Worm (Caenorhabditis elegans) whole organism, late embryonic: ENCODE results near the gene F29A7.3.

Experiments
- C08G9.2 ChIP-seq: sonication (generic microtip); optimal IDR thresholded peaks from 2 replicates; lab custom pipeline; 2016; ENCODE audit warnings: mild to moderate bottlenecking, missing genetic modification characterization, moderate library complexity, missing compliant biosample characterization
- C38D4.7 ChIP-seq: fragments of 200-800 bp; sonication (Bioruptor generic); optimal IDR thresholded peaks from 2 replicates; lab custom pipeline; 2018; ENCODE audit warnings: mild to moderate bottlenecking, missing genetic modification characterization, moderate library complexity, missing compliant biosample characterization
- T23F11.4 ChIP-seq: fragments of 200-800 bp; sonication (Bioruptor generic); optimal IDR thresholded peaks from 2 replicates; lab custom pipeline; 2018; ENCODE audit warnings: mild to moderate bottlenecking, missing genetic modification characterization, missing compliant biosample characterization
- Y22D7AL.16 ChIP-seq: sonication (generic microtip); optimal IDR thresholded peaks from 2 replicates; lab custom pipeline; 2016; ENCODE audit warnings: missing genetic modification characterization, missing compliant biosample characterization
- ahr-1 ChIP-seq: sonication (generic microtip); optimal IDR thresholded peaks from 2 replicates; lab custom pipeline; 2016; ENCODE audit warnings: missing genetic modification characterization, missing compliant biosample characterization
- ama-1 ChIP-seq: fragments of 150-350 bp; optimal IDR thresholded peaks from 2 replicates; lab custom pipeline; 2014
- ceh-14 ChIP-seq: sonication (generic microtip); optimal IDR thresholded peaks from 2 replicates; lab custom pipeline; 2016; ENCODE audit warnings: missing genotype, missing genetic modification characterization, missing compliant biosample characterization
- ceh-2 ChIP-seq: sonication (generic microtip); optimal IDR thresholded peaks from 2 replicates; lab custom pipeline; 2016; ENCODE audit warnings: missing genotype, missing genetic modification characterization, missing compliant biosample characterization
- ceh-22 ChIP-seq: sonication (generic microtip); optimal IDR thresholded peaks from 2 replicates; lab custom pipeline; 2017; ENCODE audit warnings: missing biosample characterization, missing genetic modification characterization
- ceh-24 ChIP-seq: sonication (generic microtip); optimal IDR thresholded peaks from 2 replicates; lab custom pipeline; 2016; ENCODE audit warnings: mild to moderate bottlenecking, missing genetic modification characterization, missing compliant biosample characterization
- ceh-6 ChIP-seq: fragments of 200-800 bp; sonication (Bioruptor generic); optimal IDR thresholded peaks from 2 replicates; lab custom pipeline; 2018; ENCODE audit warnings: mild to moderate bottlenecking, missing genetic modification characterization, missing compliant biosample characterization
- ceh-9 ChIP-seq: sonication (generic microtip); optimal IDR thresholded peaks from 2 replicates; lab custom pipeline; 2016; ENCODE audit warnings: mild to moderate bottlenecking, missing genetic modification characterization, inconsistent platforms, missing compliant biosample characterization
- dmd-4 ChIP-seq: sonication (generic microtip); optimal IDR thresholded peaks from 2 replicates; lab custom pipeline; 2016; ENCODE audit warnings: borderline replicate concordance, missing genetic modification characterization, missing compliant biosample characterization
- dve-1 ChIP-seq: sonication (generic microtip); optimal IDR thresholded peaks from 2 replicates; lab custom pipeline; 2017; ENCODE audit warnings: antibody characterized with exemption, mild to moderate bottlenecking, missing genetic modification characterization, missing compliant biosample characterization
- elt-2 ChIP-seq: sonication (generic microtip); optimal IDR thresholded peaks from 2 replicates; lab custom pipeline; 2016; ENCODE audit warnings: missing genetic modification reagents, missing genetic modification characterization, missing compliant biosample characterization
- elt-4 ChIP-seq: sonication (generic microtip); optimal IDR thresholded peaks from 2 replicates; lab custom pipeline; 2016; ENCODE audit warnings: missing genetic modification characterization, missing compliant biosample characterization
- ets-4 ChIP-seq: sonication (generic microtip); optimal IDR thresholded peaks from 2 replicates; lab custom pipeline; 2016; ENCODE audit warnings: missing genetic modification characterization, missing compliant biosample characterization
- eyg-1 ChIP-seq: sonication (generic microtip); optimal IDR thresholded peaks from 2 replicates; lab custom pipeline; 2016; ENCODE audit warnings: missing genotype, missing genetic modification characterization, missing compliant biosample characterization
- fax-1 ChIP-seq: sonication (generic microtip); optimal IDR thresholded peaks from 2 replicates; lab custom pipeline; 2016; ENCODE audit warnings: missing genotype, missing genetic modification characterization, missing compliant biosample characterization
- fkh-10 ChIP-seq: fragments of 150-350 bp; optimal IDR thresholded peaks from 2 replicates; lab custom pipeline; 2014; ENCODE audit warnings: missing biosample characterization, missing genetic modification reagents, missing genetic modification characterization
- fkh-6 ChIP-seq: sonication (generic microtip); optimal IDR thresholded peaks from 2 replicates; lab custom pipeline; 2016; ENCODE audit warnings: missing genetic modification characterization, missing compliant biosample characterization
- gmeb-2 ChIP-seq: sonication (generic microtip); optimal IDR thresholded peaks from 2 replicates; lab custom pipeline; 2016; ENCODE audit warnings: missing genetic modification characterization, inconsistent platforms, missing compliant biosample characterization
- hlh-15 ChIP-seq: sonication (generic microtip); optimal IDR thresholded peaks from 2 replicates; lab custom pipeline; 2016; ENCODE audit warnings: missing genetic modification characterization, missing compliant biosample characterization
- hlh-6 ChIP-seq: sonication (generic microtip); optimal IDR thresholded peaks from 2 replicates; lab custom pipeline; 2016; ENCODE audit warnings: missing genotype, missing genetic modification characterization, missing compliant biosample characterization
- hlh-8 ChIP-seq: sonication (generic microtip); optimal IDR thresholded peaks from 2 replicates; lab custom pipeline; 2016; ENCODE audit warnings: missing genotype, missing genetic modification characterization, missing compliant biosample characterization
- madf-2 ChIP-seq: sonication (generic microtip); optimal IDR thresholded peaks from 2 replicates; lab custom pipeline; 2017; ENCODE audit warnings: missing genetic modification characterization, missing compliant biosample characterization
- odd-2 ChIP-seq: sonication (generic microtip); optimal IDR thresholded peaks from 2 replicates; lab custom pipeline; 2017; ENCODE audit warnings: antibody characterized with exemption, mild to moderate bottlenecking, missing genetic modification characterization, missing compliant biosample characterization
- pax-1 ChIP-seq: fragments of 150-350 bp; optimal IDR thresholded peaks from 2 replicates; lab custom pipeline; 2014; ENCODE audit warnings: missing biosample characterization, missing genetic modification characterization
- pha-2 ChIP-seq: sonication (generic microtip); optimal IDR thresholded peaks from 2 replicates; lab custom pipeline; 2017; ENCODE audit warnings: mild to moderate bottlenecking, missing genetic modification characterization, missing compliant biosample characterization
- pha-4 ChIP-seq: fragments of 150-350 bp; optimal IDR thresholded peaks from 2 replicates; lab custom pipeline; 2018; ENCODE audit warnings: missing biosample characterization, missing genetic modification reagents, missing genetic modification characterization
- pqm-1 ChIP-seq: sonication (generic microtip); optimal IDR thresholded peaks from 2 replicates; lab custom pipeline; 2016; ENCODE audit warnings: missing genetic modification characterization, missing compliant biosample characterization
- pros-1 ChIP-seq: fragments of 150-350 bp; optimal IDR thresholded peaks from 2 replicates; lab custom pipeline; 2014; ENCODE audit warnings: missing biosample characterization, missing genetic modification reagents, missing genetic modification characterization
- ref-2 ChIP-seq: sonication (generic microtip); optimal IDR thresholded peaks from 2 replicates; lab custom pipeline; 2016; ENCODE audit warnings: missing genetic modification characterization, missing compliant biosample characterization
- rnt-1 ChIP-seq: sonication (generic microtip); optimal IDR thresholded peaks from 2 replicates; lab custom pipeline; 2016; ENCODE audit warnings: missing genetic modification characterization, missing compliant biosample characterization
- sdc-2 ChIP-seq: sonication (generic microtip); optimal IDR thresholded peaks from 2 replicates; lab custom pipeline; 2016; ENCODE audit warnings: missing genotype, missing genetic modification characterization, missing compliant biosample characterization
- sox-4 ChIP-seq: sonication (generic microtip); optimal IDR thresholded peaks from 2 replicates; lab custom pipeline; 2017; ENCODE audit warnings: mild to moderate bottlenecking, missing genetic modification characterization, inconsistent platforms, missing compliant biosample characterization
- tbx-2 ChIP-seq: sonication (generic microtip); optimal IDR thresholded peaks from 2 replicates; lab custom pipeline; 2016; ENCODE audit warnings: missing genetic modification characterization, missing compliant biosample characterization
- ttx-3 ChIP-seq: sonication (generic microtip); optimal IDR thresholded peaks from 2 replicates; lab custom pipeline; 2016; ENCODE audit warnings: missing genetic modification reagents, missing genetic modification characterization, missing compliant biosample characterization
- unc-3 ChIP-seq, 2 experiments: fragments of 200-800 bp in 1 of 2; sonication (Bioruptor generic) in 1 of 2; sonication (generic microtip) in 1 of 2; conservative IDR thresholded peaks in 1 of 2; optimal IDR thresholded peaks in 1 of 2; 2 replicates each; pipeline versions ENCODE4 v1.3.6 to Lab custom; 2016 to 2022; ENCODE audit warnings: missing compliant biosample characterization in 2 of 2, missing genetic modification characterization in 2 of 2, missing genetic modification reagents in 1 of 2
- unc-42 ChIP-seq: sonication (generic microtip); optimal IDR thresholded peaks from 2 replicates; lab custom pipeline; 2016; ENCODE audit warnings: missing genotype, missing genetic modification characterization, missing compliant biosample characterization
- unc-55 ChIP-seq: sonication (generic microtip); optimal IDR thresholded peaks from 2 replicates; lab custom pipeline; 2017; ENCODE audit warnings: missing biosample characterization, missing genetic modification reagents, missing genetic modification characterization
- zip-5 ChIP-seq: sonication (generic microtip); optimal IDR thresholded peaks from 2 replicates; lab custom pipeline; 2016; ENCODE audit warnings: missing genetic modification characterization, missing compliant biosample characterization

The F29A7.3 gene

ce11 chrII:2770788-2771187, 17.7 kb downstream of the F29A7.3 start, which contains the start of gene fbxb-105:
fbxb-105 (minus strand) TSS chrII:2770888.
- TF ChIP-seq eyg-1 (tag; lab: Kevin White, UChicago) (no peak), hlh-15 (no peak), unc-42 (no peak), ceh-22 (tag; lab: Kevin White, UChicago) (no peak), ref-2 (tag; lab: Kevin White, UChicago) (no peak), fax-1 (tag; lab: Kevin White, UChicago) (no peak), pha-2 (no peak), elt-2 (tag; lab: Kevin White, UChicago) (no peak), zip-5 (no peak), T23F11.4 (GFP tag; lab: Kevin White, UChicago) (no peak), ceh-9 (tag; lab: Kevin White, UChicago) (no peak), elt-4 (tag; lab: Kevin White, UChicago) (no peak), dmd-4 (tag; lab: Kevin White, UChicago) (no peak)
- TF ChIP-seq, all 69 proteins: peak for 0

- no peak for TF ChIP-seq ceh-24 (tag; lab: Kevin White, UChicago)
- no peak for TF ChIP-seq hlh-15
- TF ChIP-seq tbx-2 (tag; lab: Kevin White, UChicago): no peak
- TF ChIP-seq ceh-14 (tag; lab: Kevin White, UChicago): no peak
- no peak for TF ChIP-seq C38D4.7 (GFP tag; lab: Kevin White, UChicago)
- TF ChIP-seq sdc-2 (tag; lab: Kevin White, UChicago): no peak
- no peak for TF ChIP-seq ama-1 (lab: Kevin White, UChicago)
- TF ChIP-seq pqm-1: no peak
Observed at ce11 chrII:2772166-2772565, 19.1 kb downstream of the F29A7.3 start, which contains the start of gene sdz-10. sdz-10 (minus strand) TSS chrII:2772266.

DNA sequence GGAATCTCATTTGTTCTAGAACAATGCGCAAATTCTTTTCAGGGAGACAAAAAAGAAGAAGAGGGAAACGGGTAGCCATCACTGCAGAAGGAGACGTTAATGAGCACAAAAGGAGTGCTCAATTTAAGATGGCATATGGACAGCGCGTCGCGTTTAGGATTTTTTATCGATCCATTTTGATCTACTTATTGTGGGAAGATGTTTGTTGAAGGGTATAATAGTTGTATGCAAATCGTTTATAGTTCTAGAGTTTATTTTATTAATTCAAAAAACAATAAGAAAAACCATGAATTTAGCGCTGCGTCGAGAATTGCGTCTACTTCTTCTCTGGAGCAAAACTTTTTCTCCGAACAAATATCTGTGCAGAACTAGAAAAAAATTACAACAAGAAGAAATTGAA, 20.4 kb downstream of the F29A7.3 start, which contains the start of gene sdz-9:
sdz-9 (minus strand) TSS at position 101 of the 400 bp plus-strand sequence.
- TF ChIP-seq ref-2 (tag; lab: Kevin White, UChicago) (no peak), madf-2 (tag; lab: Kevin White, UChicago) (no peak), sdc-2 (tag; lab: Kevin White, UChicago) (no peak), pax-1 (tag; lab: Kevin White, UChicago) (no peak), gmeb-2 (tag; lab: Kevin White, UChicago) (no peak), sox-4 (tag; lab: Kevin White, UChicago) (no peak), pros-1 (tag; lab: Kevin White, UChicago) (no peak), pha-4 (tag; lab: Kevin White, UChicago) (no peak), hlh-6 (tag; lab: Kevin White, UChicago) (no peak)

- no peak for TF ChIP-seq ahr-1 (tag; lab: Kevin White, UChicago)
- TF ChIP-seq ets-4 (tag; lab: Kevin White, UChicago): no peak
- no peak for TF ChIP-seq odd-2 (tag; lab: Kevin White, UChicago)
- TF ChIP-seq ref-2 (tag; lab: Kevin White, UChicago): peak; percentile 20
Observed at ce11 chrII:2774904-2775303, 21.8 kb downstream of the F29A7.3 start, which contains the start of gene fbxb-111. fbxb-111 (minus strand) TSS chrII:2775004.

- no peak for TF ChIP-seq unc-3 (GFP tag; conservative IDR thresholded peaks at IDR 0.05; lab: Robert Waterston, UW)
- TF ChIP-seq unc-3 (tag; optimal IDR thresholded peaks at IDR 0.05; lab: Kevin White, UChicago): no peak
- no peak for TF ChIP-seq ttx-3 (tag; lab: Kevin White, UChicago)
- no peak for TF ChIP-seq unc-55
- TF ChIP-seq hlh-8 (tag; lab: Kevin White, UChicago): no peak
- TF ChIP-seq ahr-1 (tag; lab: Kevin White, UChicago): no peak
- TF ChIP-seq dve-1 (tag; lab: Kevin White, UChicago): no peak
- no peak for TF ChIP-seq Y22D7AL.16 (tag; lab: Kevin White, UChicago)
- TF ChIP-seq fkh-10: no peak
- TF ChIP-seq fkh-6 (tag; lab: Kevin White, UChicago): no peak
- TF ChIP-seq C08G9.2 (tag; lab: Kevin White, UChicago): no peak
- TF ChIP-seq ceh-6 (GFP tag; lab: Kevin White, UChicago): no peak
- no peak for TF ChIP-seq fax-1 (tag; lab: Kevin White, UChicago)
- no peak for TF ChIP-seq ceh-2
- TF ChIP-seq ama-1 (lab: Kevin White, UChicago): no peak
- TF ChIP-seq rnt-1: no peak
Observed at ce11 chrII:2777846-2778245, 24.7 kb downstream of the F29A7.3 start, which contains the start of gene F08D12.4. F08D12.4 (plus strand) TSS chrII:2778146.
